Fruit fly (Drosophila melanogaster): ENCODE data around the gene Mesh1.

The Mesh1 gene

DNA sequence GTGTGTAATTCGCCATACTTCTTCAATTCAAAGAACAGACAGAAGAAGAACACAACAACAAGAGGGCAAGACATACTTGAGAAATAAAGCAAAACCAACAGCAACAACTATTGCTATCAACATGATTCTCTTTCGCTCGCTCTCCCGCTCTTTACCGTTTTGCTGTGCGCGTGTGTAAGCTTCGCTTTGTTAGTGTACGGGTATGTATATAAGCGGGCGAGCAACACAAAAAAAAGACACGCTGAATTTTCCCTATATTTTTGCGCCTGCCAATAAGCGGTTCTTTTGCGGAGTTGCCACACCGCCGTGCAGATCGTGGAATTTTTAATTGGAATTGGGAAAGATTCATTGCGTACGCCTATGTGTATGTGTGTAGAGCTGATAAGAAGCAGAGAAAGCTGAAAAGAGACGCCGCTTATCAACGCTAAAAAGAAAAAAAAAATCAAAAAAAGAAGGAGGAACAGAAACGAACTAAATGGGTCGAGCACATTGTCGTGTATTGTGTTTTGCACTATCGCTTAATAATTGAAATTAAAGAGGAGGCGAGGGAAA, 12.7 kb upstream of the Mesh1 start (continued):
- no peak for TF ChIP-seq TFAM (GFP tag; optimal IDR thresholded peaks at IDR 0.05)
- no peak for TF ChIP-seq D (optimal IDR thresholded peaks at IDR 0.05)
- TF ChIP-seq D (GFP tag; optimal IDR thresholded peaks at IDR 0.05): no peak
- TF ChIP-seq cwo (GFP tag; optimal IDR thresholded peaks at IDR 0.05): peak; percentile 33
- TF ChIP-seq trem (tag; optimal IDR thresholded peaks at IDR 0.05): no peak
- peak; percentile 16 for TF ChIP-seq CHES-1-like (GFP tag; optimal IDR thresholded peaks at IDR 0.05)
- TF ChIP-seq pfk (GFP tag; optimal IDR thresholded peaks at IDR 0.05): peak; percentile 40
- TF ChIP-seq CG8359 (GFP tag; optimal IDR thresholded peaks at IDR 0.05; ENCODE audit: borderline replicate concordance): no peak
- TF ChIP-seq trh (GFP tag; optimal IDR thresholded peaks at IDR 0.05): no peak
- no peak for TF ChIP-seq CG4617 (GFP tag; optimal IDR thresholded peaks at IDR 0.05; ENCODE audit: borderline replicate concordance)
- TF ChIP-seq CG10654 (GFP tag; optimal IDR thresholded peaks at IDR 0.05): no peak
- no peak for TF ChIP-seq ab (GFP tag; optimal IDR thresholded peaks at IDR 0.05)
- TF ChIP-seq unpg (GFP tag; optimal IDR thresholded peaks at IDR 0.05): no peak
- no peak for TF ChIP-seq nau (GFP tag; optimal IDR thresholded peaks at IDR 0.05)
- no peak for TF ChIP-seq Kr (GFP tag; optimal IDR thresholded peaks at IDR 0.05)
- no peak for TF ChIP-seq CG18476 (GFP tag; optimal IDR thresholded peaks at IDR 0.05)
- TF ChIP-seq CG13424 (tag; optimal IDR thresholded peaks at IDR 0.05): no peak
- TF ChIP-seq tna (GFP tag; IDR thresholded peaks at IDR 0.05; ENCODE audit: partially characterized antibody): no peak
- TF ChIP-seq btn (GFP tag; optimal IDR thresholded peaks at IDR 0.05): no peak
- TF ChIP-seq CG3838 (GFP tag; optimal IDR thresholded peaks at IDR 0.05): no peak
- peak; percentile 46 for TF ChIP-seq CG32532 (GFP tag; IDR thresholded peaks at IDR 0.05)
- no peak for TF ChIP-seq ara (GFP tag; IDR thresholded peaks at IDR 0.05)
- peak; percentile 64 for TF ChIP-seq sqz (GFP tag; optimal IDR thresholded peaks at IDR 0.05)
- no peak for TF ChIP-seq mam (GFP tag; optimal IDR thresholded peaks at IDR 0.05)
- TF ChIP-seq Mad (GFP tag; optimal IDR thresholded peaks at IDR 0.05): no peak
- TF ChIP-seq bsh (GFP tag; optimal IDR thresholded peaks at IDR 0.05): peak in 1 of 2 experiments; percentile 47
- TF ChIP-seq maf-S (GFP tag; optimal IDR thresholded peaks at IDR 0.05): no peak
- no peak for TF ChIP-seq Ada2b (GFP tag; IDR thresholded peaks at IDR 0.05)
- TF ChIP-seq HmgD (GFP tag; optimal IDR thresholded peaks at IDR 0.05): no peak
- no peak for TF ChIP-seq CG4404 (GFP tag; IDR thresholded peaks at IDR 0.05)
- no peak for TF ChIP-seq hb (GFP tag; IDR thresholded peaks at IDR 0.05; ENCODE audit: partially characterized antibody)
- no peak for TF ChIP-seq CG8478 (optimal IDR thresholded peaks at IDR 0.05)
- no peak for TF ChIP-seq p53 (GFP tag; optimal IDR thresholded peaks at IDR 0.05)
- no peak for TF ChIP-seq CG18764 (GFP tag; optimal IDR thresholded peaks at IDR 0.05)
- peak; percentile 78 for TF ChIP-seq CG15479 (GFP tag; optimal IDR thresholded peaks at IDR 0.05)
- no peak for TF ChIP-seq CG4854 (GFP tag; optimal IDR thresholded peaks at IDR 0.05)
- peak; percentile 20 for TF ChIP-seq ewg (GFP tag; optimal IDR thresholded peaks at IDR 0.05)
- TF ChIP-seq sr (GFP tag; IDR thresholded peaks at IDR 0.05): no peak
- no peak for TF ChIP-seq CG3281 (GFP tag; optimal IDR thresholded peaks at IDR 0.05)
- peak; percentile 20 for TF ChIP-seq CG2120 (GFP tag; optimal IDR thresholded peaks at IDR 0.05)
- no peak for TF ChIP-seq CG9437 (GFP tag; optimal IDR thresholded peaks at IDR 0.05)
- no peak for TF ChIP-seq klu (GFP tag; IDR thresholded peaks at IDR 0.05)
- TF ChIP-seq lola (GFP tag; optimal IDR thresholded peaks at IDR 0.05): no peak
- TF ChIP-seq tin (GFP tag; optimal IDR thresholded peaks at IDR 0.05): no peak
- TF ChIP-seq al (GFP tag; IDR thresholded peaks at IDR 0.05): no peak
- TF ChIP-seq CkIIα-i1 (GFP tag; IDR thresholded peaks at IDR 0.05): no peak
- TF ChIP-seq Tbp (GFP tag; optimal IDR thresholded peaks at IDR 0.05): no peak
- TF ChIP-seq CG11696 (GFP tag; IDR thresholded peaks at IDR 0.05): no peak
- no peak for TF ChIP-seq CG7745 (tag; optimal IDR thresholded peaks at IDR 0.05)
- TF ChIP-seq Oli (tag; optimal IDR thresholded peaks at IDR 0.05): no peak
- no peak for TF ChIP-seq CG15073 (GFP tag; optimal IDR thresholded peaks at IDR 0.05)
